Fruit fly (Drosophila melanogaster) S2 (cell line): Measurements from ENCODE around the gene Brr2.

ENCODE experiments used
- CG8478 ChIP-seq: fragments of >200 bp; optimal IDR thresholded peaks from 2 replicates; lab custom pipeline; 2018
- CTCF ChIP-seq, 2 experiments: fragments of >200 bp; optimal IDR thresholded peaks; 2 replicates each; lab custom pipeline; 2018

DNA sequence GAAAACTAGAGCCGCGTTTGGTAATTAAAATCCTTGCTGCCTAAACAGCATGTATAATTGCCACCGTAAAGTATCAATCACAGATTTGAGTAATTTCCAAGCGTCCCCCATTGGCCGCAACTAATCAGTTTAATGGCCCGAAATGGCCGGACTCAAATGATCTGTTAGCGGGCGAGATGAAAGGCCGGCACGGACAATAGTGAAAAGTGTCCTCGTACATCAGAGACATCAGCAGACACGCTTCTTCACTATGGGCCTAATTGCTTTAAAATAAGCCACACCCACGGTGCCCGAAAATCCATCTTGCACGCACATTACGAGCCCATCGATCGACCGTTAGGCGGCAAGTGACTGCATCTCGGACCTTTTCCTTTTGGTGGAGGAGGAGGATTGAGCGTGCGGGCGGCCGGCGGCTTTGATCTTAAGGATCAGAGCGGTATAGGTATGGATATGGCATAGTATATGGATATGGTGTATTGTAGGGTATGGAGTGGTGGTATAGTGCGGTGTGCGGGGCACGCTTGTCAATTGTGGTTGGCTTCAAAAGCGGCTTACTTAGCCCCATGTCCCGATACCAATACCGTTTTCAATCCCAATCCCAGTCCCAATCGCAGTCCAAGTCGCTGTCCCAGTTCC is 44.8 kb upstream of the Brr2 start:
- no peak for TF ChIP-seq CG8478 (lab: Kevin White, UChicago)
- TF ChIP-seq CTCF (optimal IDR thresholded peaks at IDR 0.05; lab: Kevin White, UChicago), result no peak
